Worm (Caenorhabditis elegans): ENCODE data around the gene Y56A3A.41.

Gene Y56A3A.41

DNA sequence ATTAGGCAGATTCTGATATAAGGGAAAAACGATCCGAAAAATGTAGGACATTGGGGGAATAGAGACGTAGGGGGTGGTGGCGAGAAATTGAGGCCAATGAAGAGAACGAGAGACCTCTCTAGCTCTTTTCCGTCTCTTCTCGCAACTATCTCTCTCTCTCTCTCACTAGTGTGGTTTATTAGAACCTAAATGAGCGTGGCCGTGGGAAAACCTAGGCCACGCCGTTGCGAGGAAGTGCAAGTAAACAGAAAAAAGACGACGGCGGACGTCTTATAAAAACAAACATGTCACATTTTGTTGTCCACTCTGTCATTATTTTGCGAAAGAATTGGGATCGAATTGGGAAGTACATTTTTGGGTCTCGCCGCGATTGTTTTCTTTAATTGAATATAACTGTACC lies 22.8 kb downstream of the Y56A3A.41 start:
- TF ChIP-seq C16A3.4 (tag; optimal IDR thresholded peaks at IDR 0.05) (peak; percentile 81), mab-9 (GFP tag; IDR thresholded peaks at IDR 0.05) (peak; percentile 79), irx-1 (tag; optimal IDR thresholded peaks at IDR 0.05) (peak; percentile 87), ztf-11 (tag; optimal IDR thresholded peaks at IDR 0.05) (peak in 1 of 2 experiments; percentile 86), nhr-47 (tag; optimal IDR thresholded peaks at IDR 0.05) (peak; percentile 90), aly-2 (tag; optimal IDR thresholded peaks at IDR 0.05) (no peak), ceh-82 (tag; optimal IDR thresholded peaks at IDR 0.05) (peak; percentile 73 to 92 (median 78)), C34B4.2 (tag; optimal IDR thresholded peaks at IDR 0.05) (no peak), unc-86 (tag; optimal IDR thresholded peaks at IDR 0.05) (peak; percentile 71), lin-14 (GFP tag; optimal IDR thresholded peaks at IDR 0.05) (peak; percentile 98), tlp-1 (tag; optimal IDR thresholded peaks at IDR 0.05) (no peak), fos-1 (tag; optimal IDR thresholded peaks at IDR 0.05) (peak; percentile 55), xbp-1 (tag; optimal IDR thresholded peaks at IDR 0.05) (peak; percentile 87), nhr-77 (tag; optimal IDR thresholded peaks at IDR 0.05) (peak; percentile 79), nhr-76 (tag; optimal IDR thresholded peaks at IDR 0.05) (no peak), pag-3 (tag; optimal IDR thresholded peaks at IDR 0.05; ENCODE audit: borderline replicate concordance, insufficient read depth) (peak; percentile 43), sup-37 (GFP tag; optimal IDR thresholded peaks at IDR 0.05) (no peak), egl-27 (tag; optimal IDR thresholded peaks at IDR 0.05) (peak in 1 of 2 experiments; percentile 47), ces-1 (GFP tag; optimal IDR thresholded peaks at IDR 0.05) (no peak), aha-1 (tag; optimal IDR thresholded peaks at IDR 0.05) (peak; percentile 1), swsn-7 (tag; optimal IDR thresholded peaks at IDR 0.05) (peak; percentile 87), lin-13 (GFP tag; optimal IDR thresholded peaks at IDR 0.05) (peak; percentile 88), snpc-4 (tag; optimal IDR thresholded peaks at IDR 0.05) (peak; percentile 92), mdl-1 (tag; optimal IDR thresholded peaks at IDR 0.05) (peak in 1 of 2 experiments; percentile 89), lin-35 (GFP tag; optimal IDR thresholded peaks at IDR 0.05) (peak; percentile 84 to 86), unc-62 (GFP tag; optimal IDR thresholded peaks at IDR 0.05) (no peak), nhr-11 (tag; optimal IDR thresholded peaks at IDR 0.05) (no peak), fkh-4 (tag; optimal IDR thresholded peaks at IDR 0.05; ENCODE audit: borderline replicate concordance) (peak; percentile 89), nhr-71 (tag; optimal IDR thresholded peaks at IDR 0.05) (peak; percentile 93), vab-15 (tag; optimal IDR thresholded peaks at IDR 0.05) (peak; percentile 79), mep-1 (tag; optimal IDR thresholded peaks at IDR 0.05) (peak; percentile 94), dsc-1 (tag; optimal IDR thresholded peaks at IDR 0.05) (peak; percentile 72), efl-1 (optimal IDR thresholded peaks at IDR 0.05) (peak; percentile 86 to 89), efl-1 (GFP tag; optimal IDR thresholded peaks at IDR 0.05 in 1 of 2) (peak; percentile 77 to 96), ets-5 (GFP tag; IDR thresholded peaks at IDR 0.05) (no peak), nhr-90 (tag; optimal IDR thresholded peaks at IDR 0.05; ENCODE audit: poor library complexity) (peak; percentile 89), sox-4 (tag; optimal IDR thresholded peaks at IDR 0.05) (peak; percentile 36), nhr-85 (tag) (peak; percentile 91), ama-1 (optimal IDR thresholded peaks at IDR 0.05) (peak; percentile 39), ceh-88 (GFP tag; IDR thresholded peaks at IDR 0.05) (no peak), pqm-1 (tag; optimal IDR thresholded peaks at IDR 0.05) (no peak), zip-4 (GFP tag; optimal IDR thresholded peaks at IDR 0.05) (no peak), nhr-28 (tag; optimal IDR thresholded peaks at IDR 0.05) (no peak), nhr-19 (GFP tag; conservative IDR thresholded peaks at IDR 0.05) (peak; percentile 80), hlh-4 (tag; optimal IDR thresholded peaks at IDR 0.05) (no peak), rnt-1 (tag; optimal IDR thresholded peaks at IDR 0.05) (peak; percentile 98), sptf-1 (tag; optimal IDR thresholded peaks at IDR 0.05) (no peak), dpl-1 (GFP tag; optimal IDR thresholded peaks at IDR 0.05) (peak; percentile 56 to 83 (median 77)), tbx-2 (tag; optimal IDR thresholded peaks at IDR 0.05) (peak; percentile 91), elt-2 (tag; optimal IDR thresholded peaks at IDR 0.05) (peak; percentile 48), hlh-17 (GFP tag; optimal IDR thresholded peaks at IDR 0.05; ENCODE audit: borderline replicate concordance) (no peak), elt-3 (tag; optimal IDR thresholded peaks at IDR 0.05) (no peak), C04F5.9 (tag; optimal IDR thresholded peaks at IDR 0.05) (peak; percentile 67)
